Worm (Caenorhabditis elegans) whole organism, young adult: ENCODE data around the gene Y62H9A.4.

Experiments used
- B0336.3 ChIP-seq: fragments of 200-800 bp; sonication (Bioruptor generic); IDR thresholded peaks from 2 replicates; pipeline ENCODE4 v1.3.6; 2022; ENCODE audit warnings: missing genetic modification characterization, missing compliant biosample characterization
- F33H1.4 ChIP-seq: fragments of 200-800 bp; sonication (Bioruptor generic); IDR thresholded peaks from 2 replicates; pipeline ENCODE4 v1.3.6; 2022; ENCODE audit warnings: missing genetic modification reagents, missing genetic modification characterization, missing compliant biosample characterization
- F37B4.10 ChIP-seq: fragments of 200-800 bp; sonication (Bioruptor generic); IDR thresholded peaks from 2 replicates; pipeline ENCODE4 v1.3.6; 2022; ENCODE audit warnings: missing genetic modification characterization, missing compliant biosample characterization
- attf-5 ChIP-seq: fragments of 200-800 bp; sonication (Bioruptor generic); optimal IDR thresholded peaks from 2 replicates; lab custom pipeline; 2018; ENCODE audit warnings: mild to moderate bottlenecking, missing genetic modification characterization, missing compliant biosample characterization
- efl-1 ChIP-seq: fragments of 150-350 bp; optimal IDR thresholded peaks from 2 replicates; lab custom pipeline; 2014; ENCODE audit warnings: missing biosample characterization, missing genetic modification reagents, missing genetic modification characterization
- egl-44 ChIP-seq: fragments of 200-800 bp; sonication (Bioruptor generic); IDR thresholded peaks from 2 replicates; pipeline ENCODE4 v1.3.6; 2022; ENCODE audit warnings: missing genetic modification reagents, missing genetic modification characterization, missing compliant biosample characterization
- ets-4 ChIP-seq: fragments of 200-800 bp; sonication (Bioruptor generic); optimal IDR thresholded peaks from 2 replicates; lab custom pipeline; 2018; ENCODE audit warnings: mild to moderate bottlenecking, missing genetic modification characterization, missing compliant biosample characterization
- hlh-26 ChIP-seq: fragments of 200-800 bp; sonication (Bioruptor generic); conservative IDR thresholded peaks from 2 replicates; pipeline ENCODE4 v1.3.6; 2022; ENCODE audit warnings: missing genetic modification reagents, missing genetic modification characterization, missing compliant biosample characterization

- TF ChIP-seq efl-1 (GFP tag; lab: Kevin White, UChicago): no peak
- no peak for TF ChIP-seq F33H1.4 (GFP tag; lab: Robert Waterston, UW)
- no peak for TF ChIP-seq egl-44 (GFP tag; lab: Robert Waterston, UW)
- TF ChIP-seq B0336.3 (GFP tag; lab: Robert Waterston, UW): no peak
- TF ChIP-seq ets-4: no peak
- TF ChIP-seq hlh-26 (GFP tag; lab: Robert Waterston, UW): no peak
- TF ChIP-seq attf-5: no peak
- no peak for TF ChIP-seq F37B4.10 (GFP tag; lab: Robert Waterston, UW)
These were observed 9.5 kb upstream of the Y62H9A.4 start for ce11 chrX:11870393-11870792.
